Comparison of ENCODE assay signal across 1 fruit fly cellular context in genomic region chr4:486435-486834, dm6.
TF ChIP-seq lines count a peak whose summit lies in the region.

No protein-coding gene starts in this region.

TF ChIP-seq in whole organism, embryonic, 481 proteins besides CTCF, POLR2A, EP300 and RAD21 (continued from another document):
- TF ChIP-seq jing (GFP tag; optimal IDR thresholded peaks at IDR 0.05; lab: Kevin White, UChicago) (no peak), CG16779 (GFP tag; IDR thresholded peaks at IDR 0.05; lab: Robert Waterston, UW) (no peak), CG2678 (tag; optimal IDR thresholded peaks at IDR 0.05; lab: Kevin White, UChicago) (no peak), dm (GFP tag; optimal IDR thresholded peaks at IDR 0.05; lab: Kevin White, UChicago) (peak; percentile 51), Lim3 (GFP tag; IDR thresholded peaks at IDR 0.05; lab: Robert Waterston, UW) (no peak), PHDP (tag; optimal IDR thresholded peaks at IDR 0.05; lab: Kevin White, UChicago) (peak; percentile 50), ac (GFP tag; optimal IDR thresholded peaks at IDR 0.05; lab: Kevin White, UChicago) (no peak), yki (optimal IDR thresholded peaks at IDR 0.05; lab: Kevin White, UChicago) (no peak), D19B (GFP tag; optimal IDR thresholded peaks at IDR 0.05; lab: Kevin White, UChicago) (no peak), tio (GFP tag; optimal IDR thresholded peaks at IDR 0.05; lab: Kevin White, UChicago) (no peak), gsb-n (tag; optimal IDR thresholded peaks at IDR 0.05; lab: Kevin White, UChicago) (peak; percentile 19), sug (tag; optimal IDR thresholded peaks at IDR 0.05; lab: Kevin White, UChicago) (peak; percentile 39), fd96Cb (tag; optimal IDR thresholded peaks at IDR 0.05; lab: Kevin White, UChicago) (no peak), CG11695 (GFP tag; IDR thresholded peaks at IDR 0.05; lab: Robert Waterston, UW) (0 out of 3 replicates have a peak, but pooled peaks have one; percentile 30), E2f1 (GFP tag; IDR thresholded peaks at IDR 0.05; lab: Robert Waterston, UW) (no peak), pan (optimal IDR thresholded peaks at IDR 0.05; lab: Kevin White, UChicago) (no peak), pan (GFP tag; optimal IDR thresholded peaks at IDR 0.05 in 1 of 2, IDR thresholded peaks at IDR 0.05 in 1 of 2) (no peak), Usf (GFP tag; optimal IDR thresholded peaks at IDR 0.05; lab: Kevin White, UChicago) (no peak), ap (GFP tag; IDR thresholded peaks at IDR 0.05; lab: Robert Waterston, UW) (no peak), CG42726 (GFP tag; IDR thresholded peaks at IDR 0.05; lab: Robert Waterston, UW; ENCODE audit: partially characterized antibody) (peak; percentile 95; the same call in 1 of the 2 replicates), maf-S (GFP tag; optimal IDR thresholded peaks at IDR 0.05; lab: Kevin White, UChicago) (peak; percentile 34), da (GFP tag; optimal IDR thresholded peaks at IDR 0.05; lab: Kevin White, UChicago) (no peak), NfI (GFP tag; optimal IDR thresholded peaks at IDR 0.05; lab: Kevin White, UChicago) (peak; percentile 42), her (GFP tag; optimal IDR thresholded peaks at IDR 0.05; lab: Kevin White, UChicago) (peak; percentile 50)
